Worm (Caenorhabditis elegans): ENCODE measurements around the gene C48B4.9.

DNA sequence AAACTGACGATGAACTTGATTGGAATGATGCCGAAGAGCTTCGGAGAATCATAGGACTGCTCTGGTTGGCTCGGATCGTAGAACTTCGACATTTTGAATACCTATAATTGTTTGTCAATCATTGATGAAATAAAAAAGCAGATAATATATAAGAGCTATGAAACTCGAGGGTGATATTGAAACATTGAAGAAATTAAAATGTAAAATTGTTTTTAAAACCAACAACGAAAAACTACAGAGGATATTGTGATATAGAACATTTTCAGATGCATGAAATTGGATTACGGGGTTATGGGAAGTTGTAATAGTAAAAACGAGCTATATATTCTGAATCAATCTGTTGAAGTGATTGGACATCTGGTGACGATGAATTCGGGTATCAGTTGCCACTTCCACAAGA is 1.3 kb upstream of the C48B4.9 start, which contains the start of gene C48B4.10:
- TF ChIP-seq him-1 (tag; optimal IDR thresholded peaks at IDR 0.05) (no peak), W03F9.2 (tag; optimal IDR thresholded peaks at IDR 0.05) (no peak)
